Worm (Caenorhabditis elegans) whole organism, midembryonic: Measurements from ENCODE around the gene lap-2.

Experiments
- T22C8.4 ChIP-seq: fragments of 200-800 bp; sonication (Bioruptor generic); IDR thresholded peaks from 2 replicates; pipeline ENCODE4 v1.3.6; 2022; ENCODE audit warnings: missing genetic modification characterization, missing compliant biosample characterization
- cog-1 ChIP-seq: sonication (generic microtip); optimal IDR thresholded peaks from 2 replicates; lab custom pipeline; 2016; ENCODE audit warnings: missing genetic modification characterization, missing compliant biosample characterization
- flt-1 ChIP-seq: fragments of 200-800 bp; sonication (Bioruptor generic); IDR thresholded peaks from 2 replicates; pipeline ENCODE4 v1.3.6; 2022; ENCODE audit warnings: missing genetic modification characterization, missing compliant biosample characterization
- klf-2 ChIP-seq: fragments of 200-800 bp; sonication (Bioruptor generic); conservative IDR thresholded peaks from 2 replicates; pipeline ENCODE4 v1.3.6; 2022; ENCODE audit warnings: missing genetic modification reagents, missing genetic modification characterization, missing compliant biosample characterization
- med-1 ChIP-seq: sonication (generic microtip); optimal IDR thresholded peaks from 2 replicates; lab custom pipeline; 2017; ENCODE audit warnings: missing genetic modification characterization, mild to moderate bottlenecking, missing compliant biosample characterization, antibody characterized with exemption, missing genetic modification reagents; ENCODE audit not compliant: insufficient read depth
- ref-1 ChIP-seq: fragments of 200-800 bp; sonication (Bioruptor generic); conservative IDR thresholded peaks from 2 replicates; pipeline ENCODE4 v1.3.6; 2022; ENCODE audit warnings: missing genetic modification reagents, missing genetic modification characterization, missing compliant biosample characterization
- tab-1 ChIP-seq: fragments of 200-800 bp; sonication (Bioruptor generic); IDR thresholded peaks from 2 replicates; pipeline ENCODE4 v1.3.6; 2022; ENCODE audit warnings: missing genetic modification characterization, missing compliant biosample characterization
- ztf-23 ChIP-seq: fragments of 200-800 bp; sonication (Bioruptor generic); IDR thresholded peaks from 2 replicates; pipeline ENCODE4 v1.3.6; 2022; ENCODE audit warnings: missing genetic modification reagents, missing genetic modification characterization, missing compliant biosample characterization
- ztf-29 ChIP-seq: fragments of 200-800 bp; sonication (Bioruptor generic); IDR thresholded peaks from 2 replicates; pipeline ENCODE4 v1.3.6; 2022; ENCODE audit warnings: missing genetic modification reagents, missing genetic modification characterization, missing compliant biosample characterization

ce11 chrV:13011904-13012303 lies 31.6 kb upstream of the lap-2 start:
- TF ChIP-seq klf-2: no peak
- TF ChIP-seq T22C8.4 (GFP tag; lab: Robert Waterston, UW): no peak
- TF ChIP-seq med-1 (GFP tag; lab: Kevin White, UChicago): no peak
- TF ChIP-seq ref-1: no peak
- TF ChIP-seq flt-1: no peak
- TF ChIP-seq cog-1 (tag; lab: Kevin White, UChicago): no peak
- no peak for TF ChIP-seq tab-1 (GFP tag; lab: Robert Waterston, UW)
- TF ChIP-seq ztf-29 (GFP tag; lab: Robert Waterston, UW): no peak
- no peak for TF ChIP-seq ztf-23 (GFP tag; lab: Robert Waterston, UW)
